Fruit fly (Drosophila melanogaster) whole organism, pupa: ENCODE measurements around the gene Raf.

Source experiments
- CG10348 ChIP-seq: fragments of 200-800 bp; sonication (Bioruptor generic); IDR thresholded peaks from 2 replicates; pipeline ENCODE4 v1.3.6; 2022; ENCODE audit warnings: missing biosample characterization, missing genetic modification characterization
- CG12605 ChIP-seq: fragments of 200-800 bp; sonication (Bioruptor generic); IDR thresholded peaks from 2 replicates; pipeline ENCODE4 v1.3.6; 2022; ENCODE audit warnings: missing biosample characterization, missing genetic modification characterization
- CG14655 ChIP-seq: fragments of 200-800 bp; sonication (Bioruptor generic); optimal IDR thresholded peaks from 3 replicates; lab custom pipeline; 2017; ENCODE audit warnings: mild to moderate bottlenecking, missing biosample characterization, missing genetic modification reagents, missing genetic modification characterization
- CG32121 ChIP-seq: fragments of 200-800 bp; sonication (Bioruptor generic); IDR thresholded peaks from 2 replicates; pipeline ENCODE4 v1.3.6; 2022; ENCODE audit warnings: missing biosample characterization, missing genetic modification characterization
- CG34367 ChIP-seq: fragments of 200-800 bp; sonication (Bioruptor generic); optimal IDR thresholded peaks from 2 replicates; lab custom pipeline; 2018; ENCODE audit warnings: missing biosample characterization, mild to moderate bottlenecking, missing genetic modification characterization
- CG4496 ChIP-seq: fragments of 200-800 bp; sonication (Bioruptor generic); IDR thresholded peaks from 3 replicates; pipeline ENCODE4 v1.3.6; 2022; ENCODE audit warnings: missing biosample characterization, missing genetic modification characterization
- CG8159 ChIP-seq: fragments of 200-800 bp; sonication (Bioruptor generic); optimal IDR thresholded peaks from 3 replicates; lab custom pipeline; 2018; ENCODE audit warnings: missing biosample characterization, mild to moderate bottlenecking, missing genetic modification characterization, moderate library complexity
- EcR ChIP-seq: fragments of 200-800 bp; sonication (Bioruptor generic); optimal IDR thresholded peaks from 3 replicates; lab custom pipeline; 2019; ENCODE audit warnings: missing biosample characterization, missing genetic modification characterization, mild to moderate bottlenecking, moderate library complexity, missing genetic modification reagents
- Ets98B ChIP-seq: fragments of 200-800 bp; sonication (Bioruptor generic); IDR thresholded peaks from 2 replicates; pipeline ENCODE4 v1.3.6; 2022; ENCODE audit warnings: missing biosample characterization, missing genetic modification characterization
- Pif1A ChIP-seq: fragments of 200-800 bp; sonication (Bioruptor generic); optimal IDR thresholded peaks from 3 replicates; lab custom pipeline; 2016; ENCODE audit warnings: missing biosample characterization, missing genetic modification characterization
- Pif1B ChIP-seq: fragments of 200-800 bp; sonication (Bioruptor generic); optimal IDR thresholded peaks from 3 replicates; lab custom pipeline; 2016; ENCODE audit warnings: missing biosample characterization, missing genetic modification characterization
- Snoo ChIP-seq: fragments of 200-800 bp; sonication (Bioruptor generic); optimal IDR thresholded peaks from 3 replicates; lab custom pipeline; 2017; ENCODE audit warnings: missing biosample characterization, mild to moderate bottlenecking, missing genetic modification characterization, inconsistent platforms
- fd96Ca ChIP-seq: fragments of 200-800 bp; sonication (Bioruptor generic); IDR thresholded peaks from 3 replicates; pipeline ENCODE4 v1.3.6; 2022; ENCODE audit warnings: missing biosample characterization, missing genetic modification characterization
- gl ChIP-seq: fragments of 200-800 bp; sonication (Bioruptor generic); optimal IDR thresholded peaks from 2 replicates; lab custom pipeline; 2018; ENCODE audit warnings: missing biosample characterization, mild to moderate bottlenecking, missing genetic modification characterization

dm6 chrX:2274704-2275199, 20.5 kb upstream of the Raf start, which contains the start of gene Grp170:
- TF ChIP-seq gl (no peak), fd96Ca (GFP tag; lab: Robert Waterston, UW) (no peak; the same call in 2 of the 3 replicates), Ets98B (GFP tag; lab: Robert Waterston, UW) (no peak; the same call in 1 of the 2 replicates), Pif1A (no peak), EcR (peak; percentile 93), CG8159 (no peak), CG10348 (GFP tag; lab: Robert Waterston, UW) (no peak), CG4496 (no peak), CG14655 (GFP tag; lab: Kevin White, UChicago) (no peak), Pif1B (peak; percentile 28), CG32121 (no peak), Snoo (no peak), CG34367 (tag; lab: Kevin White, UChicago) (no peak), CG12605 (GFP tag; lab: Robert Waterston, UW) (no peak)
